Worm (Caenorhabditis elegans): ENCODE results near the gene Y46G5A.39.
"Not testable (repeated sequence)": the region's sequence is repeated elsewhere in the genome, so short reads cannot be mapped to it uniquely, and the experiment has no call there.

Gene Y46G5A.39

ce11 chrII:12753725-12754124, at the start of gene Y46G5A.39:
Gene Y46G5A.39, minus strand, starts transcription at chrII:12753825.
- not testable (repeated sequence) for TF ChIP-seq hlh-26 (GFP tag; conservative IDR thresholded peaks at IDR 0.05); efl-1 (GFP tag; optimal IDR thresholded peaks at IDR 0.05); B0019.2 (GFP tag; conservative IDR thresholded peaks at IDR 0.05)

- TF ChIP-seq egl-44 (GFP tag; IDR thresholded peaks at IDR 0.05) (no peak), aptf-2 (GFP tag; conservative IDR thresholded peaks at IDR 0.05) (no peak), lin-40 (tag; optimal IDR thresholded peaks at IDR 0.05) (peak; percentile 7), ceh-27 (GFP tag; optimal IDR thresholded peaks at IDR 0.05) (no peak), hmg-20 (GFP tag; IDR thresholded peaks at IDR 0.05) (no peak), die-1 (tag; optimal IDR thresholded peaks at IDR 0.05) (no peak), C06A6.2 (GFP tag; conservative IDR thresholded peaks at IDR 0.05) (no peak), ztf-25 (GFP tag; IDR thresholded peaks at IDR 0.05) (no peak), pha-4 (tag; optimal IDR thresholded peaks at IDR 0.05) (no peak), mxl-1 (tag; optimal IDR thresholded peaks at IDR 0.05) (no peak), ceh-100 (GFP tag; IDR thresholded peaks at IDR 0.05) (no peak), snpc-3.4 (tag; optimal IDR thresholded peaks at IDR 0.05) (peak; percentile 75), Y56A3A.18 (GFP tag; IDR thresholded peaks at IDR 0.05) (no peak), K11D2.4 (GFP tag; IDR thresholded peaks at IDR 0.05) (no peak), Y67H2A.10 (GFP tag; conservative IDR thresholded peaks at IDR 0.05) (no peak), zim-3 (tag; optimal IDR thresholded peaks at IDR 0.05) (no peak), snpc-1.3 (tag; optimal IDR thresholded peaks at IDR 0.05; ENCODE audit: insufficient read depth) (peak; percentile 50), egrh-3 (GFP tag; IDR thresholded peaks at IDR 0.05) (no peak), B0336.3 (GFP tag; IDR thresholded peaks at IDR 0.05) (peak; percentile 54), xnd-1 (tag; optimal IDR thresholded peaks at IDR 0.05) (peak; percentile 90), lsy-27 (tag; optimal IDR thresholded peaks at IDR 0.05; ENCODE audit: borderline replicate concordance, insufficient read depth) (no peak), nfyb-1 (GFP tag; IDR thresholded peaks at IDR 0.05) (peak; percentile 62; the same call in 1 of the 2 replicates), hsf-1 (GFP tag; IDR thresholded peaks at IDR 0.05) (peak; percentile 79), ztf-28 (GFP tag; IDR thresholded peaks at IDR 0.05) (peak; percentile 79; the same call in 1 of the 2 replicates), madf-10 (tag; optimal IDR thresholded peaks at IDR 0.05) (no peak), attf-6 (GFP tag; IDR thresholded peaks at IDR 0.05) (no peak), somi-1 (GFP tag; optimal IDR thresholded peaks at IDR 0.05) (no peak), mes-4 (tag; optimal IDR thresholded peaks at IDR 0.05) (no peak), F57C9.4 (tag; optimal IDR thresholded peaks at IDR 0.05) (no peak), tbx-9 (tag; optimal IDR thresholded peaks at IDR 0.05; ENCODE audit: borderline replicate concordance) (no peak), madf-8 (GFP tag; conservative IDR thresholded peaks at IDR 0.05) (peak; percentile 91), attf-3 (GFP tag; conservative IDR thresholded peaks at IDR 0.05) (0 out of 2 replicates have a peak, but pooled peaks have one; percentile 57), F55B11.4 (tag; optimal IDR thresholded peaks at IDR 0.05; ENCODE audit: borderline replicate concordance, insufficient read depth) (no peak), F33H1.4 (GFP tag; IDR thresholded peaks at IDR 0.05) (peak; percentile 84), madf-3 (GFP tag; IDR thresholded peaks at IDR 0.05) (0 out of 2 replicates have a peak, but pooled peaks have one; percentile 57), nhr-179 (tag; optimal IDR thresholded peaks at IDR 0.05) (no peak), efl-1 (GFP tag; optimal IDR thresholded peaks at IDR 0.05) (peak; percentile 98), aptf-3 (GFP tag; IDR thresholded peaks at IDR 0.05) (no peak), nhr-90 (tag; optimal IDR thresholded peaks at IDR 0.05) (no peak), F39B2.1 (GFP tag; IDR thresholded peaks at IDR 0.05) (no peak), gei-17 (GFP tag; optimal IDR thresholded peaks at IDR 0.05) (no peak), him-1 (tag; optimal IDR thresholded peaks at IDR 0.05) (peak; percentile 66), ekl-4 (GFP tag; IDR thresholded peaks at IDR 0.05) (peak; percentile 77), ztf-22 (GFP tag; optimal IDR thresholded peaks at IDR 0.05) (no peak)
Measured at ce11 chrII:12799927-12800522, 46.4 kb upstream of the Y46G5A.39 start.

Measured in whole organism, young adult.